Fruit fly (Drosophila melanogaster) whole organism, embryonic: ENCODE results near the gene Cad89D.
A peak's percentile ranks its signal among the peaks of the same experiment; 100 is the strongest.

Experiments used
- ATbp ChIP-seq: fragments of 200-800 bp; sonication (Bioruptor generic); optimal IDR thresholded peaks from 2 replicates; lab custom pipeline; 2017; ENCODE audit warnings: missing biosample characterization, mild to moderate bottlenecking, missing genetic modification characterization, missing genetic modification reagents
- CG10147 ChIP-seq: fragments of 200-800 bp; sonication (Bioruptor generic); optimal IDR thresholded peaks from 2 replicates; lab custom pipeline; 2019; ENCODE audit warnings: missing biosample characterization, mild to moderate bottlenecking, missing genetic modification characterization, moderate library complexity
- CG10274 ChIP-seq: fragments of 200-800 bp; sonication (Bioruptor generic); optimal IDR thresholded peaks from 3 replicates; lab custom pipeline; 2017; ENCODE audit warnings: missing biosample characterization, mild to moderate bottlenecking, missing genetic modification characterization
- CG11398 ChIP-seq: fragments of 200-800 bp; sonication (Bioruptor generic); optimal IDR thresholded peaks from 2 replicates; lab custom pipeline; 2016; ENCODE audit warnings: missing biosample characterization, missing genetic modification characterization
- CG13424 ChIP-seq: fragments of 200-800 bp; sonication (Bioruptor generic); optimal IDR thresholded peaks from 2 replicates; lab custom pipeline; 2019; ENCODE audit warnings: missing biosample characterization, mild to moderate bottlenecking, missing genetic modification characterization, moderate library complexity
- CG13894 ChIP-seq: fragments of 200-800 bp; sonication (Bioruptor generic); optimal IDR thresholded peaks from 3 replicates; lab custom pipeline; 2018; ENCODE audit warnings: missing biosample characterization, mild to moderate bottlenecking, missing genetic modification characterization, moderate library complexity
- CG15073 ChIP-seq: fragments of 200-800 bp; sonication (Bioruptor generic); optimal IDR thresholded peaks from 2 replicates; lab custom pipeline; 2016; ENCODE audit warnings: missing biosample characterization, missing genetic modification characterization
- CG1602 ChIP-seq: fragments of 200-800 bp; sonication (Bioruptor generic); optimal IDR thresholded peaks from 3 replicates; lab custom pipeline; 2016; ENCODE audit warnings: missing biosample characterization, missing genetic modification characterization
- CG17359 ChIP-seq: fragments of 200-800 bp; sonication (Bioruptor generic); optimal IDR thresholded peaks from 3 replicates; lab custom pipeline; 2018; ENCODE audit warnings: missing biosample characterization, mild to moderate bottlenecking, missing genetic modification characterization, moderate library complexity
- CG17912 ChIP-seq: fragments of 200-800 bp; sonication (Bioruptor generic); optimal IDR thresholded peaks from 2 replicates; lab custom pipeline; 2018; ENCODE audit warnings: missing biosample characterization, mild to moderate bottlenecking, missing genetic modification characterization
- CG18599 ChIP-seq: fragments of 200-800 bp; sonication (Bioruptor generic); optimal IDR thresholded peaks from 3 replicates; lab custom pipeline; 2017; ENCODE audit warnings: missing biosample characterization, missing genetic modification characterization, mild to moderate bottlenecking, moderate library complexity, missing genetic modification reagents
- CG30020 ChIP-seq: fragments of 200-800 bp; optimal IDR thresholded peaks from 2 replicates; lab custom pipeline; 2019; ENCODE audit warnings: missing biosample characterization, mild to moderate bottlenecking, missing genetic modification characterization, moderate library complexity
- CG30431 ChIP-seq: fragments of 200-800 bp; sonication (Bioruptor generic); optimal IDR thresholded peaks from 2 replicates; lab custom pipeline; 2017; ENCODE audit warnings: missing biosample characterization, missing genetic modification characterization
- CG4328 ChIP-seq: fragments of 200-800 bp; sonication (Bioruptor generic); optimal IDR thresholded peaks from 3 replicates; lab custom pipeline; 2017; ENCODE audit warnings: missing biosample characterization, missing genetic modification reagents, missing genetic modification characterization
- CG4707 ChIP-seq: fragments of 200-800 bp; sonication (Bioruptor generic); optimal IDR thresholded peaks from 2 replicates; lab custom pipeline; 2018; ENCODE audit warnings: missing biosample characterization, mild to moderate bottlenecking, missing genetic modification characterization, moderate library complexity
- CG4730 ChIP-seq: fragments of 200-800 bp; sonication (Bioruptor generic); IDR thresholded peaks from 2 replicates; pipeline ENCODE4 v1.3.6; 2022; ENCODE audit warnings: missing biosample characterization, missing genetic modification characterization
- CG6272 ChIP-seq: fragments of 200-800 bp; sonication (Bioruptor generic); IDR thresholded peaks from 2 replicates; pipeline ENCODE4 v1.3.6; 2022; ENCODE audit warnings: missing biosample characterization, missing genetic modification characterization
- CG9932 ChIP-seq: fragments of 200-800 bp; sonication (Bioruptor generic); IDR thresholded peaks from 2 replicates; pipeline ENCODE4 v1.3.6; 2022; ENCODE audit warnings: missing biosample characterization, missing genetic modification characterization
- Dip2 ChIP-seq: fragments of 200-800 bp; sonication (Bioruptor generic); IDR thresholded peaks from 2 replicates; pipeline ENCODE4 v1.3.6; 2022; ENCODE audit warnings: missing biosample characterization, missing genetic modification characterization
- Doc3 ChIP-seq: fragments of 200-800 bp; sonication (Bioruptor generic); IDR thresholded peaks from 3 replicates; pipeline ENCODE4 v1.3.6; 2022; ENCODE audit warnings: missing biosample characterization, missing genetic modification characterization; ENCODE audit not compliant: partially characterized antibody
- Elba2 ChIP-seq: fragments of 200-800 bp; sonication (Bioruptor generic); optimal IDR thresholded peaks from 3 replicates; lab custom pipeline; 2016; ENCODE audit warnings: missing biosample characterization, missing genetic modification characterization
- Jarid2 ChIP-seq: fragments of 200-800 bp; sonication (Bioruptor generic); optimal IDR thresholded peaks from 3 replicates; lab custom pipeline; 2017; ENCODE audit warnings: mild to moderate bottlenecking, missing biosample characterization, missing genetic modification reagents, missing genetic modification characterization
- Lim3 ChIP-seq: fragments of 200-800 bp; sonication (Bioruptor generic); IDR thresholded peaks from 2 replicates; pipeline ENCODE4 v1.3.6; 2022; ENCODE audit warnings: missing biosample characterization, missing genetic modification characterization
- NfI ChIP-seq: fragments of 200-800 bp; sonication (Bioruptor generic); optimal IDR thresholded peaks from 3 replicates; lab custom pipeline; 2018; ENCODE audit warnings: missing biosample characterization, mild to moderate bottlenecking, missing genetic modification characterization, moderate library complexity
- Tbp ChIP-seq: fragments of >200 bp; optimal IDR thresholded peaks from 2 replicates; lab custom pipeline; 2018; ENCODE audit warnings: missing biosample characterization, missing genetic modification characterization
- Usf ChIP-seq: fragments of 200-800 bp; sonication (Bioruptor generic); optimal IDR thresholded peaks from 2 replicates; lab custom pipeline; 2017; ENCODE audit warnings: missing genotype, missing biosample characterization, missing genetic modification characterization
- amos ChIP-seq: fragments of 200-800 bp; sonication (Bioruptor generic); IDR thresholded peaks from 2 replicates; pipeline ENCODE4 v1.3.6; 2022; ENCODE audit warnings: missing biosample characterization, missing genetic modification characterization; ENCODE audit not compliant: partially characterized antibody
- ash1 ChIP-seq: fragments of 200-800 bp; sonication (Bioruptor generic); optimal IDR thresholded peaks from 2 replicates; lab custom pipeline; 2018; ENCODE audit warnings: missing biosample characterization, mild to moderate bottlenecking, missing genetic modification characterization
- az2 ChIP-seq: fragments of 200-800 bp; sonication (Bioruptor generic); optimal IDR thresholded peaks from 3 replicates; lab custom pipeline; 2016; ENCODE audit warnings: missing biosample characterization, missing genetic modification characterization
- bcd ChIP-seq: fragments of 200-800 bp; sonication (Bioruptor generic); optimal IDR thresholded peaks from 2 replicates; lab custom pipeline; 2017; ENCODE audit warnings: missing biosample characterization, mild to moderate bottlenecking, missing genetic modification characterization
- cad ChIP-seq: fragments of >200 bp; optimal IDR thresholded peaks from 2 replicates; lab custom pipeline; 2017; ENCODE audit warnings: missing biosample characterization, missing genetic modification characterization
- cas ChIP-seq: fragments of 200-800 bp; sonication (Bioruptor generic); IDR thresholded peaks from 2 replicates; pipeline ENCODE4 v1.3.6; 2022; ENCODE audit warnings: missing biosample characterization, missing genetic modification characterization
- crc ChIP-seq: fragments of 200-800 bp; sonication (Bioruptor generic); optimal IDR thresholded peaks from 2 replicates; lab custom pipeline; 2016; ENCODE audit warnings: missing biosample characterization, missing genetic modification characterization
- dpn ChIP-seq, 2 experiments: fragments of 200-800 bp; sonication (Bioruptor generic); optimal IDR thresholded peaks; 3 replicates each; lab custom pipeline; 2016; ENCODE audit warnings: missing biosample characterization in 2 of 2, missing genetic modification characterization in 2 of 2
- fd102C ChIP-seq: fragments of 200-800 bp; sonication (Bioruptor generic); optimal IDR thresholded peaks from 2 replicates; lab custom pipeline; 2018; ENCODE audit warnings: missing biosample characterization, mild to moderate bottlenecking, missing genetic modification characterization, moderate library complexity
- fd3F ChIP-seq: fragments of 200-800 bp; sonication (Bioruptor generic); optimal IDR thresholded peaks from 2 replicates; lab custom pipeline; 2018; ENCODE audit warnings: missing biosample characterization, mild to moderate bottlenecking, missing genetic modification characterization, moderate library complexity
- fd64A ChIP-seq: fragments of 200-800 bp; sonication (Bioruptor generic); optimal IDR thresholded peaks from 3 replicates; lab custom pipeline; 2018; ENCODE audit warnings: missing biosample characterization, mild to moderate bottlenecking, missing genetic modification characterization
- ftz-f1 ChIP-seq: fragments of 200-800 bp; sonication (Bioruptor generic); optimal IDR thresholded peaks from 2 replicates; lab custom pipeline; 2016; ENCODE audit warnings: missing biosample characterization, missing genetic modification characterization
- gro ChIP-seq: fragments of 200-800 bp; sonication (Bioruptor generic); optimal IDR thresholded peaks from 2 replicates; lab custom pipeline; 2016; ENCODE audit warnings: missing biosample characterization, missing genetic modification characterization
- kay ChIP-seq: fragments of 200-800 bp; sonication (Bioruptor generic); optimal IDR thresholded peaks from 2 replicates; lab custom pipeline; 2016; ENCODE audit warnings: missing biosample characterization, missing genetic modification characterization
- mld ChIP-seq: fragments of 200-800 bp; sonication (Bioruptor generic); IDR thresholded peaks from 3 replicates; pipeline ENCODE4 v1.3.6; 2022; ENCODE audit warnings: missing biosample characterization, missing genetic modification characterization; ENCODE audit not compliant: partially characterized antibody
- org-1 ChIP-seq: fragments of 200-800 bp; sonication (Bioruptor generic); optimal IDR thresholded peaks from 2 replicates; lab custom pipeline; 2017; ENCODE audit warnings: missing biosample characterization, missing genetic modification characterization
- pb ChIP-seq: fragments of 200-800 bp; sonication (Bioruptor generic); optimal IDR thresholded peaks from 3 replicates; lab custom pipeline; 2016; ENCODE audit warnings: missing biosample characterization, missing genetic modification characterization
- pho ChIP-seq: fragments of 200-800 bp; sonication (Bioruptor generic); optimal IDR thresholded peaks from 2 replicates; lab custom pipeline; 2016; ENCODE audit warnings: missing biosample characterization, missing genetic modification characterization
- sd ChIP-seq: fragments of 200-800 bp; sonication (Bioruptor generic); optimal IDR thresholded peaks from 3 replicates; lab custom pipeline; 2018; ENCODE audit warnings: missing biosample characterization, mild to moderate bottlenecking, missing genetic modification characterization, moderate library complexity
- sim ChIP-seq: fragments of 200-800 bp; sonication (Bioruptor generic); IDR thresholded peaks from 2 replicates; pipeline ENCODE4 v1.3.6; 2022; ENCODE audit warnings: missing biosample characterization, missing genetic modification characterization
- slou ChIP-seq: fragments of 200-800 bp; sonication (Bioruptor generic); optimal IDR thresholded peaks from 3 replicates; lab custom pipeline; 2016; ENCODE audit warnings: missing biosample characterization, missing genetic modification characterization
- sob ChIP-seq: fragments of 200-800 bp; sonication (Bioruptor generic); IDR thresholded peaks from 2 replicates; pipeline ENCODE4 v1.3.6; 2022; ENCODE audit warnings: missing biosample characterization, missing genetic modification characterization
- ssp ChIP-seq: fragments of 200-800 bp; sonication (Bioruptor generic); IDR thresholded peaks from 2 replicates; pipeline ENCODE4 v1.3.6; 2022; ENCODE audit warnings: missing biosample characterization, missing genetic modification characterization
- stc ChIP-seq: fragments of 200-800 bp; sonication (Bioruptor generic); IDR thresholded peaks from 2 replicates; pipeline ENCODE4 v1.3.6; 2022; ENCODE audit warnings: missing biosample characterization, missing genetic modification characterization
- sug ChIP-seq: fragments of 200-800 bp; optimal IDR thresholded peaks from 2 replicates; lab custom pipeline; 2019; ENCODE audit warnings: missing biosample characterization, mild to moderate bottlenecking, missing genetic modification characterization, moderate library complexity
- wek ChIP-seq: fragments of 200-800 bp; sonication (Bioruptor generic); optimal IDR thresholded peaks from 3 replicates; lab custom pipeline; 2018; ENCODE audit warnings: missing biosample characterization, mild to moderate bottlenecking, missing genetic modification characterization, moderate library complexity

The Cad89D gene

DNA sequence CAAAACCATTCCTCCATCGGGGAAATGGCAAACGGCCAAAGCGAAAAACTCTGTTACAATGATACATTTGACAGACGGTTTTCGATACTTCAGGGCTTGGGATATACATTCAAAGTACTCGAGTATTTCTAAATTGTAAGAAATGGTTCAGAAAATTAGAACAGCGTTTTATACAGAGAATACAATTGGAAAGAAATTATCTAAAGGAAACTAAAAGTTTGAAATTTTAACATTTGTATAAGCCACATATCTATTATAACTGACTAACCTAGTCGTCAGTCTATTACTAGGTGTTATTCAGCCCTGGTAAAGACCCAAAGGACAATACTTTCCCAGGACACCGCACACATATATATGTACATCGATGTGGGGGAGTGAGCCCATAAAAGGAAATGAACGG is 18.8 kb downstream of the Cad89D start (continued):
- TF ChIP-seq wek (GFP tag; lab: Kevin White, UChicago) (no peak), CG10274 (no peak), sd (no peak), az2 (no peak), gro (GFP tag; lab: Kevin White, UChicago) (no peak), CG17912 (no peak), dpn (GFP tag; optimal IDR thresholded peaks at IDR 0.05; lab: Kevin White, UChicago) (no peak), stc (no peak), ATbp (peak; percentile 21), bcd (GFP tag; lab: Kevin White, UChicago) (no peak), CG18599 (GFP tag; lab: Kevin White, UChicago) (peak; percentile 80), Usf (no peak), ash1 (no peak), CG11398 (GFP tag; lab: Kevin White, UChicago) (no peak), CG17359 (tag; lab: Kevin White, UChicago) (peak; percentile 23), fd102C (GFP tag; lab: Kevin White, UChicago) (no peak), Tbp (GFP tag; lab: Kevin White, UChicago) (no peak), pho (GFP tag; lab: Kevin White, UChicago) (no peak), CG9932 (GFP tag; lab: Robert Waterston, UW) (peak; percentile 19; the same call in 1 of the 2 replicates), CG15073 (GFP tag; lab: Kevin White, UChicago) (no peak), slou (GFP tag; lab: Kevin White, UChicago) (no peak), fd64A (GFP tag; lab: Kevin White, UChicago) (no peak), cas (GFP tag; lab: Robert Waterston, UW) (no peak), CG30431 (GFP tag; lab: Kevin White, UChicago) (no peak), mld (GFP tag; lab: Robert Waterston, UW) (no peak), CG1602 (GFP tag; lab: Kevin White, UChicago) (no peak), amos (GFP tag; lab: Robert Waterston, UW) (no peak), CG4328 (GFP tag; lab: Kevin White, UChicago) (no peak), pb (GFP tag; lab: Kevin White, UChicago) (no peak), kay (no peak), Elba2 (GFP tag; lab: Kevin White, UChicago) (no peak), CG13894 (tag; lab: Kevin White, UChicago) (peak; percentile 64), cad (GFP tag; lab: Kevin White, UChicago) (no peak), CG6272 (GFP tag; lab: Robert Waterston, UW) (no peak), sug (tag; lab: Kevin White, UChicago) (peak; percentile 28), CG10147 (GFP tag; lab: Kevin White, UChicago) (peak; percentile 47), ftz-f1 (GFP tag; lab: Kevin White, UChicago) (no peak), Lim3 (GFP tag; lab: Robert Waterston, UW) (no peak), CG13424 (peak; percentile 59), ssp (GFP tag; lab: Robert Waterston, UW) (no peak), Doc3 (GFP tag; lab: Robert Waterston, UW) (no peak), CG4730 (no peak), crc (GFP tag; lab: Kevin White, UChicago) (no peak), NfI (GFP tag; lab: Kevin White, UChicago) (no peak), sob (GFP tag; lab: Robert Waterston, UW) (no peak), org-1 (GFP tag; lab: Kevin White, UChicago) (no peak), Dip2 (GFP tag; lab: Robert Waterston, UW) (no peak), CG30020 (no peak), sim (GFP tag; lab: Robert Waterston, UW) (no peak), fd3F (no peak), Jarid2 (GFP tag; lab: Kevin White, UChicago) (no peak), CG4707 (no peak)
